Fruit fly (Drosophila melanogaster) whole organism, pupa: ENCODE results near the gene CG15283.

ENCODE experiments used
- CG10348 ChIP-seq: fragments of 200-800 bp; sonication (Bioruptor generic); IDR thresholded peaks from 2 replicates; pipeline ENCODE4 v1.3.6; 2022; ENCODE audit warnings: missing biosample characterization, missing genetic modification characterization
- CG13204 ChIP-seq: fragments of 200-800 bp; sonication (Bioruptor generic); optimal IDR thresholded peaks from 2 replicates; lab custom pipeline; 2018; ENCODE audit warnings: missing biosample characterization, mild to moderate bottlenecking, missing genetic modification characterization, moderate library complexity
- CG15710 ChIP-seq: fragments of 200-800 bp; sonication (Bioruptor generic); optimal IDR thresholded peaks from 2 replicates; lab custom pipeline; 2018; ENCODE audit warnings: missing biosample characterization, mild to moderate bottlenecking, missing genetic modification characterization, moderate library complexity
- CG17806 ChIP-seq: fragments of 200-800 bp; sonication (Bioruptor generic); optimal IDR thresholded peaks from 2 replicates; lab custom pipeline; 2018; ENCODE audit warnings: missing biosample characterization, mild to moderate bottlenecking, missing genetic modification characterization, moderate library complexity
- CG32121 ChIP-seq: fragments of 200-800 bp; sonication (Bioruptor generic); IDR thresholded peaks from 2 replicates; pipeline ENCODE4 v1.3.6; 2022; ENCODE audit warnings: missing biosample characterization, missing genetic modification characterization
- CG8159 ChIP-seq: fragments of 200-800 bp; sonication (Bioruptor generic); optimal IDR thresholded peaks from 3 replicates; lab custom pipeline; 2018; ENCODE audit warnings: missing biosample characterization, mild to moderate bottlenecking, missing genetic modification characterization, moderate library complexity
- EcR ChIP-seq: fragments of 200-800 bp; sonication (Bioruptor generic); optimal IDR thresholded peaks from 3 replicates; lab custom pipeline; 2019; ENCODE audit warnings: missing biosample characterization, missing genetic modification characterization, mild to moderate bottlenecking, moderate library complexity, missing genetic modification reagents
- Ets98B ChIP-seq: fragments of 200-800 bp; sonication (Bioruptor generic); IDR thresholded peaks from 2 replicates; pipeline ENCODE4 v1.3.6; 2022; ENCODE audit warnings: missing biosample characterization, missing genetic modification characterization
- Pif1B ChIP-seq: fragments of 200-800 bp; sonication (Bioruptor generic); optimal IDR thresholded peaks from 3 replicates; lab custom pipeline; 2016; ENCODE audit warnings: missing biosample characterization, missing genetic modification characterization

DNA sequence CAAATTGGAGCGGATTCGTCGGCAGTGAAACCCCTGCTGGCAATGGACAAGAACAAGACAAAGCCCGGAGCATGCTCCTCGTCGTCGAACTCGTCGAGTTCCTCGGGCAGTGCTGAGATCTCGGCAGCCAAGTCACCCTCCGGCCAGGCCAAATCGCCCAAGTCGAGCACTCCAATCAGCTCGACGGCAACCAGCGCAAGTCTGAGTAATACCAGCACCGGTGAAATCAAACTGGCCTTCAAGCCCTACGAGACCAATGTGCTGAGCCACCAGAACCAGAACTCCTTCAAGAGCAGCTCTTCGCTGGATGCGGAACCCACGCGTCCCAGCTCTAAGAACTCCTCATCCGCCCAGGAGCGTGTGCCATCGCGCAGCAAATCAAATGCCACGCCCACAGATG, 41.0 kb upstream of the CG15283 start:
- TF ChIP-seq EcR (no peak), CG32121 (no peak), CG13204 (GFP tag; lab: Kevin White, UChicago) (no peak), Ets98B (GFP tag; lab: Robert Waterston, UW) (no peak), CG8159 (tag; lab: Kevin White, UChicago) (no peak), CG15710 (tag; lab: Kevin White, UChicago) (no peak), CG10348 (GFP tag; lab: Robert Waterston, UW) (no peak), Pif1B (no peak), CG17806 (tag; lab: Kevin White, UChicago) (no peak)
